Worm (Caenorhabditis elegans) whole organism, L3 larva: ENCODE measurements around the gene clec-68.
"Not testable (repeated sequence)": the region's sequence is repeated elsewhere in the genome, so short reads cannot be mapped to it uniquely, and the experiment has no call there.

ENCODE experiments used
- R02D3.7 ChIP-seq: fragments of 150-350 bp; optimal IDR thresholded peaks from 2 replicates; lab custom pipeline; 2014; ENCODE audit warnings: missing biosample characterization, missing genetic modification characterization
- ZK546.5 ChIP-seq: sonication (generic microtip); optimal IDR thresholded peaks from 2 replicates; lab custom pipeline; 2017; ENCODE audit warnings: missing biosample characterization, missing genetic modification characterization
- ama-1 ChIP-seq: fragments of 150-350 bp; optimal IDR thresholded peaks from 2 replicates; lab custom pipeline; 2018
- ceh-16 ChIP-seq: sonication (generic microtip); optimal IDR thresholded peaks from 2 replicates; lab custom pipeline; 2017; ENCODE audit warnings: missing biosample characterization, missing genetic modification characterization
- ceh-82 ChIP-seq: fragments of 150-350 bp; optimal IDR thresholded peaks from 2 replicates; lab custom pipeline; 2014; ENCODE audit warnings: missing biosample characterization, missing genetic modification characterization
- ceh-9 ChIP-seq: sonication (generic microtip); optimal IDR thresholded peaks from 2 replicates; lab custom pipeline; 2018; ENCODE audit warnings: missing biosample characterization, missing genetic modification characterization
- egl-27 ChIP-seq: sonication (generic microtip); optimal IDR thresholded peaks from 4 replicates; lab custom pipeline; 2017; ENCODE audit warnings: missing biosample characterization, missing genetic modification reagents, missing genetic modification characterization
- egl-5 ChIP-seq: fragments of 150-350 bp; optimal IDR thresholded peaks from 2 replicates; lab custom pipeline; 2017; ENCODE audit warnings: missing biosample characterization, missing genetic modification reagents, missing genetic modification characterization, inconsistent platforms
- elt-1 ChIP-seq: fragments of 150-350 bp; optimal IDR thresholded peaks from 2 replicates; lab custom pipeline; 2014; ENCODE audit warnings: missing biosample characterization, missing genetic modification characterization
- elt-2 ChIP-seq: sonication (generic microtip); optimal IDR thresholded peaks from 2 replicates; lab custom pipeline; 2016; ENCODE audit warnings: missing genetic modification reagents, mild to moderate bottlenecking, missing genetic modification characterization, missing compliant biosample characterization
- eor-1 ChIP-seq, 2 experiments: fragments of 150-350 bp; optimal IDR thresholded peaks; 2 replicates each; lab custom pipeline; 2014 to 2018; ENCODE audit warnings: missing biosample characterization in 2 of 2, missing genetic modification characterization in 2 of 2
- fkh-2 ChIP-seq: fragments of 150-350 bp; optimal IDR thresholded peaks from 2 replicates; lab custom pipeline; 2014; ENCODE audit warnings: missing biosample characterization, missing genetic modification reagents, missing genetic modification characterization
- fos-1 ChIP-seq: fragments of 150-350 bp; optimal IDR thresholded peaks from 2 replicates; lab custom pipeline; 2014; ENCODE audit warnings: missing biosample characterization, missing genetic modification characterization
- hmg-11 ChIP-seq: sonication (generic microtip); optimal IDR thresholded peaks from 2 replicates; lab custom pipeline; 2016; ENCODE audit warnings: missing genetic modification characterization, missing compliant biosample characterization
- jun-1 ChIP-seq: fragments of 150-350 bp; optimal IDR thresholded peaks from 2 replicates; lab custom pipeline; 2014; ENCODE audit warnings: missing biosample characterization, missing genetic modification reagents, missing genetic modification characterization
- lin-39 ChIP-seq: fragments of 150-350 bp; optimal IDR thresholded peaks from 2 replicates; lab custom pipeline; 2018; ENCODE audit warnings: missing biosample characterization, missing genetic modification reagents, missing genetic modification characterization
- lsy-12 ChIP-seq: sonication (generic microtip); optimal IDR thresholded peaks from 2 replicates; lab custom pipeline; 2016; ENCODE audit warnings: mild to moderate bottlenecking, missing genetic modification characterization, missing compliant biosample characterization
- mdl-1 ChIP-seq: fragments of 150-350 bp; optimal IDR thresholded peaks from 2 replicates; lab custom pipeline; 2014; ENCODE audit warnings: missing biosample characterization, missing genetic modification characterization
- nfya-1 ChIP-seq: sonication (generic microtip); optimal IDR thresholded peaks from 2 replicates; lab custom pipeline; 2017; ENCODE audit warnings: missing genetic modification characterization, mild to moderate bottlenecking, missing compliant biosample characterization, antibody characterized with exemption, moderate library complexity; ENCODE audit not compliant: insufficient read depth
- nhr-11 ChIP-seq: fragments of 150-350 bp; optimal IDR thresholded peaks from 2 replicates; lab custom pipeline; 2014; ENCODE audit warnings: missing biosample characterization, missing genetic modification characterization
- nhr-12 ChIP-seq: fragments of 150-350 bp; optimal IDR thresholded peaks from 2 replicates; lab custom pipeline; 2014; ENCODE audit warnings: missing biosample characterization, missing genetic modification characterization
- nhr-23 ChIP-seq: fragments of 150-350 bp; optimal IDR thresholded peaks from 2 replicates; lab custom pipeline; 2014; ENCODE audit warnings: missing biosample characterization, missing genetic modification reagents, missing genetic modification characterization
- nhr-237 ChIP-seq: fragments of 150-350 bp; optimal IDR thresholded peaks from 2 replicates; lab custom pipeline; 2014; ENCODE audit warnings: missing biosample characterization, missing genetic modification characterization
- nhr-25 ChIP-seq: sonication (generic microtip); optimal IDR thresholded peaks from 2 replicates; lab custom pipeline; 2017; ENCODE audit warnings: missing biosample characterization, missing genetic modification characterization
- nhr-28 ChIP-seq: fragments of 150-350 bp; optimal IDR thresholded peaks from 2 replicates; lab custom pipeline; 2014; ENCODE audit warnings: missing biosample characterization, missing genetic modification characterization
- nhr-43 ChIP-seq: sonication (generic microtip); optimal IDR thresholded peaks from 2 replicates; lab custom pipeline; 2016; ENCODE audit warnings: mild to moderate bottlenecking, missing genetic modification characterization, missing compliant biosample characterization; ENCODE audit not compliant: poor library complexity, severe bottlenecking
- nhr-67 ChIP-seq: fragments of 150-350 bp; optimal IDR thresholded peaks from 2 replicates; lab custom pipeline; 2014; ENCODE audit warnings: missing biosample characterization, missing genetic modification characterization
- pqm-1 ChIP-seq: fragments of 150-350 bp; optimal IDR thresholded peaks from 2 replicates; lab custom pipeline; 2017; ENCODE audit warnings: missing biosample characterization, missing genetic modification characterization, inconsistent platforms
- sea-2 ChIP-seq: fragments of 150-350 bp; sonication (generic microtip); optimal IDR thresholded peaks from 4 replicates; lab custom pipeline; 2014; ENCODE audit warnings: missing biosample characterization, missing genetic modification reagents, missing genetic modification characterization
- skn-1 ChIP-seq: fragments of 150-350 bp; optimal IDR thresholded peaks from 2 replicates; lab custom pipeline; 2014; ENCODE audit warnings: missing biosample characterization, missing genetic modification characterization
- snpc-4 ChIP-seq: fragments of 150-350 bp; optimal IDR thresholded peaks from 2 replicates; lab custom pipeline; 2014; ENCODE audit warnings: missing biosample characterization, missing genetic modification characterization
- tbx-2 ChIP-seq: sonication (generic microtip); optimal IDR thresholded peaks from 2 replicates; lab custom pipeline; 2016; ENCODE audit warnings: mild to moderate bottlenecking, missing genetic modification characterization, missing compliant biosample characterization
- zag-1 ChIP-seq: fragments of 150-350 bp; optimal IDR thresholded peaks from 2 replicates; lab custom pipeline; 2014; ENCODE audit warnings: missing biosample characterization, missing genetic modification characterization
- ztf-11 ChIP-seq: fragments of 150-350 bp; optimal IDR thresholded peaks from 2 replicates; lab custom pipeline; 2014; ENCODE audit warnings: missing biosample characterization, missing genetic modification characterization
- ztf-4 ChIP-seq: fragments of 150-350 bp; optimal IDR thresholded peaks from 2 replicates; lab custom pipeline; 2014; ENCODE audit warnings: missing biosample characterization, missing genetic modification characterization

The clec-68 gene

ce11 chrIV:3932408-3932807, 6.2 kb downstream of the clec-68 start, which contains the start of gene clec-70:
Gene clec-70, plus strand, starts transcription at chrIV:3932708.
- TF ChIP-seq jun-1 (tag; lab: Kevin White, UChicago); nhr-12 (tag; lab: Kevin White, UChicago); tbx-2: not testable (repeated sequence)

DNA sequence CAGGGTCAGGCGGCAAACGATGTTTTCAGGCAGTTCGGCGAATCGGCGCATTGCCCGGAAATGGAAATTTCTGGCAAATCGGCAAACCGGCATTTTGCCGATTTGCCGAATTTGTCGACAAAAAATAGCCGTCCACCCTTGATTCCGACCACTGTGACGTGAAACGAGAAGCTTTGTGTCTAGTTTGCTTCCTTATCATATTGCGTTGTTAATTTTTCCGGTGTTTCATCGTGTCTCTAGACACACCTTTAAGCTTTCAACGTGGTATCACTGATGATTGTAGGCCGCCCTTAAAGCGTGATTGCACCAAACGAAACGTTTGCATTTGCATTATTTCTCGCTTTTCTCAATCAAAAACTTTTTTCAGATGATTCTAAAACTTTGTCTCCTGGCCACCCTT, 10.9 kb downstream of the clec-68 start, which contains the start of gene clec-71:
TSS of gene clec-71 (plus strand) at position 362 of the 400 bp plus-strand sequence.
- no peak for TF ChIP-seq nhr-11 (tag; lab: Kevin White, UChicago)
- TF ChIP-seq ztf-4 = no peak
- peak; percentile 6 for TF ChIP-seq elt-2 (tag; lab: Kevin White, UChicago)
- TF ChIP-seq egl-27 (tag; lab: Kevin White, UChicago) = no peak
- TF ChIP-seq nfya-1 (tag; lab: Kevin White, UChicago) = no peak
- TF ChIP-seq lin-39 (tag; lab: Kevin White, UChicago) = no peak
- no peak for TF ChIP-seq nhr-67 (tag; lab: Kevin White, UChicago)

DNA sequence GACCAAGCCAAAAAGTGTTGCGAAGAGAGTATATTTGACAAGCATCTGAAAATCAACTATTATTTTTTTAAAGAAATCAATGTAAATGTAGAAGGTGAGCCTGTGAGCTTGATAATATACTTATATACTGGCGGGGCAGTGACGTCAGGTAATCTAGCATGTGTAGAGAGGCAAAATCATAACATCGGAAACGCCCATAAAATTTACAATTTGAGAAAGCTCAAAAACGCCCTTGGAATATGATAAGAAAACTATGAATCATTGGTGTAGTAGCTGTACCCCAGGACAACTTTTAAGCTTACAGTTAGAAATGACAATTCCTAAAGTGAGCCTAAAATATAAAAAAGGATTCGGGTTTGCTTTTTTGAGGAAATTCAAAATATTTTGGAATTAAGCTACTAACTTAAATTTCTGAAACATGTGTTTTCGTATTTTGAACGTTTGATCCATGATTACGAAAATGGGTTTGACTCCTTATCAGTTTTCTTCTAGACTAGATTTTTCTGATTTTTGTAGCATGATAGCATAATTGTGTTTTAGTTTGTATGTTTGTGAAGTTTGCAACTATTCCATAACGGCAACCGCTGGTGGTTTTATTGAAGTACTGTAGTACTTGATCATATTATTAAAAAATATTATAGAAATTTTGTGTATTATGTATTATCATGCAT, 15.6 kb downstream of the clec-68 start, which contains the start of gene clec-174:
TSS of gene clec-174 (minus strand) at position 51 of the 671 bp plus-strand sequence.
- TF ChIP-seq eor-1 (tag; optimal IDR thresholded peaks at IDR 0.05; lab: Kevin White, UChicago) = no peak
- no peak for TF ChIP-seq egl-27 (tag; lab: Kevin White, UChicago)
- TF ChIP-seq ZK546.5 = no peak
- TF ChIP-seq nhr-25 (tag; lab: Kevin White, UChicago) = no peak
- no peak for TF ChIP-seq lsy-12 (tag; lab: Kevin White, UChicago)
- TF ChIP-seq ama-1 (lab: Kevin White, UChicago) = no peak
- peak; percentile 49 for TF ChIP-seq elt-2 (tag; lab: Kevin White, UChicago)
- TF ChIP-seq pqm-1 (tag; lab: Kevin White, UChicago) = peak; percentile 22
- no peak for TF ChIP-seq snpc-4 (tag; lab: Kevin White, UChicago)
- no peak for TF ChIP-seq ztf-11 (tag; lab: Kevin White, UChicago)
- no peak for TF ChIP-seq egl-5 (tag; lab: Kevin White, UChicago)
- TF ChIP-seq sea-2 (GFP tag; lab: Kevin White, UChicago) = no peak
- TF ChIP-seq, all 47 proteins: peak for 2

DNA sequence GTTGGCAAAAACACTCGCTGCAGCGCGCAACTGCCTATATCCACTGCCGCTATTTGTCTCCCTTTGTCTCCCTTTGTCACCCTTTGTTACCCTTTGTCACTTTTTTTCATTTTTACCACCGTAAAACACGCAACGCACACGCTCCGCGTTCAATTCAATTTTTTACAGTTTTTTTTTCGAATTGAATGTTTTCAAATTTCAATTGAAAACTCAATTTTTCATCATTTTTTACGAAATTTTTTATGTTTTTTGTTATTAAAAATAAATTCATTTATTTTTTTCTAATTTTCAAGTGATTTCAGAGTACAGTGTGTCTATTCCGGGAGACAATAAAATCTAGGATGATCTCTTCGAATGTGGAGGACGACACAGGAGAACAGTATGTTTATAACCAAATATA, 16.8 kb downstream of the clec-68 start, which contains the start of gene Y46C8AL.11:
TSS of gene Y46C8AL.11 (plus strand) at position 301 of the 400 bp plus-strand sequence.
- TF ChIP-seq lin-39 (tag; lab: Kevin White, UChicago) (no peak), ztf-11 (tag; lab: Kevin White, UChicago) (no peak), zag-1 (no peak), pqm-1 (tag; lab: Kevin White, UChicago) (no peak), nhr-28 (tag; lab: Kevin White, UChicago) (no peak), elt-1 (tag; lab: Kevin White, UChicago) (no peak), skn-1 (tag; lab: Kevin White, UChicago) (no peak), nhr-12 (tag; lab: Kevin White, UChicago) (no peak), fkh-2 (tag; lab: Kevin White, UChicago) (no peak), hmg-11 (tag; lab: Kevin White, UChicago) (no peak), fos-1 (tag; lab: Kevin White, UChicago) (no peak), R02D3.7 (tag; lab: Kevin White, UChicago) (no peak), nhr-237 (tag; lab: Kevin White, UChicago) (no peak), nhr-23 (tag; lab: Kevin White, UChicago) (no peak), ceh-82 (tag; lab: Kevin White, UChicago) (no peak), nhr-43 (tag; lab: Kevin White, UChicago) (no peak), ceh-9 (tag; lab: Kevin White, UChicago) (no peak), mdl-1 (tag; lab: Kevin White, UChicago) (no peak), ceh-16 (tag; lab: Kevin White, UChicago) (no peak)
